Worm (Caenorhabditis elegans): Measurements from ENCODE around the gene M28.9.

- no peak for TF ChIP-seq dao-5 (tag; optimal IDR thresholded peaks at IDR 0.05)
- no peak for TF ChIP-seq W03F9.2 (tag; optimal IDR thresholded peaks at IDR 0.05)
These were observed 20.4 kb downstream of the M28.9 start for ce11 chrII:10659585-10659984.
